Fruit fly (Drosophila melanogaster): Measurements from ENCODE around the gene Cep135.

The Cep135 gene

dm6 chr3L:15116536-15116935 lies at the start of gene Cep135:
Gene Cep135 (plus strand): TSS chr3L:15116737.
- TF ChIP-seq CG17801 (GFP tag; optimal IDR thresholded peaks at IDR 0.05; ENCODE audit: partially characterized antibody), result no peak

dm6 chr3L:15072149-15072548 lies 44.4 kb upstream of the Cep135 start:
- TF ChIP-seq CG17801 (GFP tag; optimal IDR thresholded peaks at IDR 0.05; ENCODE audit: partially characterized antibody), result no peak

- no peak for TF ChIP-seq CG17801 (GFP tag; optimal IDR thresholded peaks at IDR 0.05; ENCODE audit: partially characterized antibody)
These were observed 42.9 kb upstream of the Cep135 start for dm6 chr3L:15073680-15074079.

- no peak for TF ChIP-seq CG17801 (GFP tag; optimal IDR thresholded peaks at IDR 0.05; ENCODE audit: partially characterized antibody)
These were observed 40.2 kb upstream of the Cep135 start for dm6 chr3L:15076380-15076779.

- TF ChIP-seq CG17801 (GFP tag; optimal IDR thresholded peaks at IDR 0.05; ENCODE audit: partially characterized antibody), result no peak
These were observed 38.2 kb upstream of the Cep135 start, which contains the start of gene Or71a for dm6 chr3L:15078347-15078746. Gene Or71a (minus strand): TSS chr3L:15078447.

dm6 chr3L:15079278-15079677 lies 37.3 kb upstream of the Cep135 start:
- no peak for TF ChIP-seq CG17801 (GFP tag; optimal IDR thresholded peaks at IDR 0.05; ENCODE audit: partially characterized antibody)

- TF ChIP-seq CG17801 (GFP tag; optimal IDR thresholded peaks at IDR 0.05; ENCODE audit: partially characterized antibody), result no peak
These were observed 32.2 kb upstream of the Cep135 start for dm6 chr3L:15084288-15084687.

- TF ChIP-seq CG17801 (GFP tag; optimal IDR thresholded peaks at IDR 0.05; ENCODE audit: partially characterized antibody), result no peak
These were observed 28.3 kb upstream of the Cep135 start for dm6 chr3L:15088285-15088684.

- no peak for TF ChIP-seq CG17801 (GFP tag; optimal IDR thresholded peaks at IDR 0.05; ENCODE audit: partially characterized antibody)
These were observed 27.3 kb upstream of the Cep135 start for dm6 chr3L:15089083-15089704.

dm6 chr3L:15089887-15090679 lies 26.5 kb upstream of the Cep135 start:
- TF ChIP-seq CG17801 (GFP tag; optimal IDR thresholded peaks at IDR 0.05; ENCODE audit: partially characterized antibody), result no peak

- TF ChIP-seq CG17801 (GFP tag; optimal IDR thresholded peaks at IDR 0.05; ENCODE audit: partially characterized antibody), result peak; percentile 44
These were observed 22.5 kb upstream of the Cep135 start for dm6 chr3L:15093929-15094588.

- no peak for TF ChIP-seq CG17801 (GFP tag; optimal IDR thresholded peaks at IDR 0.05; ENCODE audit: partially characterized antibody)
These were observed 21.8 kb upstream of the Cep135 start, which contains the start of the genes sstn, Plp and GlyRS for dm6 chr3L:15094589-15095288. Gene sstn (minus strand): TSS chr3L:15094719. Gene Plp (minus strand): TSS chr3L:15094724. Gene GlyRS (plus strand): TSS chr3L:15095142.

dm6 chr3L:15097878-15098520 lies 18.5 kb upstream of the Cep135 start, which contains the start of gene Ctps:
Gene Ctps (plus strand): TSS chr3L:15097914.
- no peak for TF ChIP-seq CG17801 (GFP tag; optimal IDR thresholded peaks at IDR 0.05; ENCODE audit: partially characterized antibody)

dm6 chr3L:15098659-15099512 lies 17.7 kb upstream of the Cep135 start:
- peak; percentile 86 for TF ChIP-seq CG17801 (GFP tag; optimal IDR thresholded peaks at IDR 0.05; ENCODE audit: partially characterized antibody)

All from ovary, adult (tissue).